Worm (Caenorhabditis elegans) whole organism, young adult: ENCODE data around the gene col-97.

Source experiments
- C06A6.2 ChIP-seq: fragments of 200-800 bp; sonication (Bioruptor generic); conservative IDR thresholded peaks from 2 replicates; pipeline ENCODE4 v1.3.6; 2022; ENCODE audit warnings: missing genetic modification characterization, missing compliant biosample characterization
- ets-4 ChIP-seq: fragments of 200-800 bp; sonication (Bioruptor generic); optimal IDR thresholded peaks from 2 replicates; lab custom pipeline; 2018; ENCODE audit warnings: mild to moderate bottlenecking, missing genetic modification characterization, missing compliant biosample characterization
- fkh-3 ChIP-seq: sonication (generic microtip); optimal IDR thresholded peaks from 2 replicates; lab custom pipeline; 2016; ENCODE audit warnings: mild to moderate bottlenecking, missing genetic modification characterization, missing compliant biosample characterization
- let-526 ChIP-seq: fragments of 200-800 bp; sonication (Bioruptor generic); IDR thresholded peaks from 2 replicates; pipeline ENCODE4 v1.3.6; 2022; ENCODE audit warnings: missing genetic modification reagents, missing genetic modification characterization, missing compliant biosample characterization
- nhr-27 ChIP-seq: fragments of 200-800 bp; sonication (Bioruptor generic); optimal IDR thresholded peaks from 2 replicates; lab custom pipeline; 2018; ENCODE audit warnings: mild to moderate bottlenecking, missing genetic modification characterization, moderate library complexity, missing compliant biosample characterization
- tlf-1 ChIP-seq: fragments of 200-800 bp; sonication (Bioruptor generic); optimal IDR thresholded peaks from 2 replicates; lab custom pipeline; 2018; ENCODE audit warnings: mild to moderate bottlenecking, missing genetic modification characterization, missing compliant biosample characterization

ce11 chrIII:13039739-13040138 is 46.2 kb upstream of the col-97 start, which contains the start of gene F54F12.2:
- TF ChIP-seq ets-4 (no peak), tlf-1 (GFP tag; lab: Kevin White, UChicago) (no peak), C06A6.2 (no peak), fkh-3 (tag; lab: Kevin White, UChicago) (no peak), let-526 (GFP tag; lab: Robert Waterston, UW) (no peak), nhr-27 (tag; lab: Kevin White, UChicago) (no peak)
